Fruit fly (Drosophila melanogaster) whole organism, embryonic: ENCODE results near the gene T48.

Experiments
- CG10431 ChIP-seq: fragments of 200-800 bp; sonication (Bioruptor generic); optimal IDR thresholded peaks from 3 replicates; lab custom pipeline; 2018; ENCODE audit warnings: missing biosample characterization, mild to moderate bottlenecking, missing genetic modification characterization
- CG10462 ChIP-seq: fragments of 200-800 bp; sonication (Bioruptor generic); optimal IDR thresholded peaks from 2 replicates; lab custom pipeline; 2016; ENCODE audit warnings: missing biosample characterization, missing genetic modification characterization
- CG10565 ChIP-seq: fragments of 200-800 bp; sonication (Bioruptor generic); optimal IDR thresholded peaks from 3 replicates; lab custom pipeline; 2016; ENCODE audit warnings: missing biosample characterization, mild to moderate bottlenecking, missing genetic modification characterization
- CG12236 ChIP-seq: fragments of 200-800 bp; sonication (Bioruptor generic); optimal IDR thresholded peaks from 2 replicates; lab custom pipeline; 2016; ENCODE audit warnings: missing biosample characterization, missing genetic modification characterization
- CG12769 ChIP-seq: fragments of 200-800 bp; sonication (Bioruptor generic); optimal IDR thresholded peaks from 2 replicates; lab custom pipeline; 2019; ENCODE audit warnings: missing biosample characterization, mild to moderate bottlenecking, missing genetic modification characterization, moderate library complexity
- CG1792 ChIP-seq: fragments of 200-800 bp; sonication (Bioruptor generic); optimal IDR thresholded peaks from 2 replicates; lab custom pipeline; 2016; ENCODE audit warnings: missing biosample characterization, missing genetic modification characterization
- CG2875 ChIP-seq: fragments of 200-800 bp; sonication (Bioruptor generic); optimal IDR thresholded peaks from 2 replicates; lab custom pipeline; 2017; ENCODE audit warnings: missing biosample characterization, mild to moderate bottlenecking, missing genetic modification characterization, missing genetic modification reagents
- HLH54F ChIP-seq: fragments of 200-800 bp; sonication (Bioruptor generic); optimal IDR thresholded peaks from 3 replicates; lab custom pipeline; 2016; ENCODE audit warnings: missing biosample characterization, missing genetic modification characterization
- abd-A ChIP-seq: fragments of 200-800 bp; sonication (Bioruptor generic); optimal IDR thresholded peaks from 3 replicates; lab custom pipeline; 2019; ENCODE audit warnings: missing biosample characterization, mild to moderate bottlenecking, missing genetic modification characterization, moderate library complexity
- crc ChIP-seq: fragments of 200-800 bp; sonication (Bioruptor generic); optimal IDR thresholded peaks from 2 replicates; lab custom pipeline; 2016; ENCODE audit warnings: missing biosample characterization, missing genetic modification characterization
- gcm ChIP-seq: fragments of 200-800 bp; sonication (Bioruptor generic); optimal IDR thresholded peaks from 2 replicates; lab custom pipeline; 2019; ENCODE audit warnings: missing biosample characterization, mild to moderate bottlenecking, missing genetic modification characterization, moderate library complexity
- tap ChIP-seq: fragments of 200-800 bp; optimal IDR thresholded peaks from 3 replicates; lab custom pipeline; 2019; ENCODE audit warnings: missing biosample characterization, mild to moderate bottlenecking, missing genetic modification characterization, moderate library complexity
- yki ChIP-seq: fragments of >200 bp; optimal IDR thresholded peaks from 3 replicates; lab custom pipeline; 2018

- TF ChIP-seq gcm (GFP tag; lab: Kevin White, UChicago) (no peak), CG10462 (GFP tag; lab: Kevin White, UChicago) (no peak), crc (GFP tag; lab: Kevin White, UChicago) (no peak), CG1792 (GFP tag; lab: Kevin White, UChicago) (no peak), CG12236 (GFP tag; lab: Kevin White, UChicago) (no peak), CG2875 (no peak), CG12769 (tag; lab: Kevin White, UChicago) (no peak), yki (lab: Kevin White, UChicago) (no peak), HLH54F (GFP tag; lab: Kevin White, UChicago) (peak; percentile 12), CG10431 (no peak), abd-A (tag; lab: Kevin White, UChicago) (no peak), tap (tag; lab: Kevin White, UChicago) (no peak), CG10565 (no peak)
Observed at dm6 chr3R:26853699-26854098, 27.8 kb upstream of the T48 start.
